Worm (Caenorhabditis elegans) whole organism, midembryonic: ENCODE data around the gene F21D5.5.
A peak's percentile ranks its signal among the peaks of the same experiment; 100 is the strongest.

Experiments
- T22C8.4 ChIP-seq: fragments of 200-800 bp; sonication (Bioruptor generic); IDR thresholded peaks from 2 replicates; pipeline ENCODE4 v1.3.6; 2022; ENCODE audit warnings: missing genetic modification characterization, missing compliant biosample characterization
- cog-1 ChIP-seq: sonication (generic microtip); optimal IDR thresholded peaks from 2 replicates; lab custom pipeline; 2016; ENCODE audit warnings: missing genetic modification characterization, missing compliant biosample characterization
- flt-1 ChIP-seq: fragments of 200-800 bp; sonication (Bioruptor generic); IDR thresholded peaks from 2 replicates; pipeline ENCODE4 v1.3.6; 2022; ENCODE audit warnings: missing genetic modification characterization, missing compliant biosample characterization
- klf-2 ChIP-seq: fragments of 200-800 bp; sonication (Bioruptor generic); conservative IDR thresholded peaks from 2 replicates; pipeline ENCODE4 v1.3.6; 2022; ENCODE audit warnings: missing genetic modification reagents, missing genetic modification characterization, missing compliant biosample characterization
- med-1 ChIP-seq: sonication (generic microtip); optimal IDR thresholded peaks from 2 replicates; lab custom pipeline; 2017; ENCODE audit warnings: missing genetic modification characterization, mild to moderate bottlenecking, missing compliant biosample characterization, antibody characterized with exemption, missing genetic modification reagents; ENCODE audit not compliant: insufficient read depth
- ref-1 ChIP-seq: fragments of 200-800 bp; sonication (Bioruptor generic); conservative IDR thresholded peaks from 2 replicates; pipeline ENCODE4 v1.3.6; 2022; ENCODE audit warnings: missing genetic modification reagents, missing genetic modification characterization, missing compliant biosample characterization
- tab-1 ChIP-seq: fragments of 200-800 bp; sonication (Bioruptor generic); IDR thresholded peaks from 2 replicates; pipeline ENCODE4 v1.3.6; 2022; ENCODE audit warnings: missing genetic modification characterization, missing compliant biosample characterization
- ztf-23 ChIP-seq: fragments of 200-800 bp; sonication (Bioruptor generic); IDR thresholded peaks from 2 replicates; pipeline ENCODE4 v1.3.6; 2022; ENCODE audit warnings: missing genetic modification reagents, missing genetic modification characterization, missing compliant biosample characterization
- ztf-29 ChIP-seq: fragments of 200-800 bp; sonication (Bioruptor generic); IDR thresholded peaks from 2 replicates; pipeline ENCODE4 v1.3.6; 2022; ENCODE audit warnings: missing genetic modification reagents, missing genetic modification characterization, missing compliant biosample characterization

The F21D5.5 gene

DNA sequence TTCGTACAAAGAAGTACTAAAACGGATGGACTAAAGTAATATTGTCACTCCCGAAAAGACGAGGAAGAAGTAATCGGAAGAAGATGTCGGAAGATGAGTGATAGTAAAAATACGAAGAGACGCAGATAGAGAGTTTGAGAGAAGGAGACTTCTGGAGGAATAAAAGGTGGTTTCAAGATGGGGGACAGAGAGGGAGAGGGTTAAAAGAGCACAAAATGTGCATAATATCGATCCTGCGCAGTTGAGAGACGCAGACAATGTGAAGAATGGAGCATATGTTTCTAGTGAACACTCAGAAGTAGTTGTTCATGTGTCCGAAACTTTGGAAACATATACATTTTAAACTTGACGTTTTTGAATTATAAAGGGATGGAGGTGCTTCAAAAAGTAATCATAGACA, 23.3 kb upstream of the F21D5.5 start:
- peak; percentile 47 for TF ChIP-seq cog-1 (tag; lab: Kevin White, UChicago)
- peak; percentile 74 for TF ChIP-seq T22C8.4
- no peak for TF ChIP-seq flt-1
- TF ChIP-seq ztf-29 (GFP tag; lab: Robert Waterston, UW), result no peak

DNA sequence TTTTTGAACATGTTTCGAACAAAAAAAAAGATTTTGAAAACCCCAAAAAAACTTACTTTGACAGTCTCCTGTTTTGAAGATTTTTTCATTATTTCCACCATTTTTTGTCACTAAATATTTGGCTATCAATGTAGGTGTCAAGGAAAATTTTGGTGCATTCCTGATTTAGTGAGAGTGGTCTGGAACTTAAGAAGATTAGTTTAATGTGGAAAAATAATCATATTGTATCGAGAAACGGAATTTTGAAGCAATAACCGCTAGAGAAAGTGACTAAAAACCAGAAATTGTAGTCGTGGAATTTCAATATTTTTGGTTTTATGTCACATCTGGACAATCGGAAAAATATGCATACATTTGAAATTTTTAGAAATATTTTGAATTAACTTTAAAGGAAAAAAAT, 22.7 kb upstream of the F21D5.5 start, which contains the start of the genes F20C5.11 and klp-11:
TSS of gene F20C5.11 (minus strand) at position 101 of the 400 bp plus-strand sequence.
TSS of gene klp-11 (minus strand) at position 171 of the 400 bp plus-strand sequence.
- TF ChIP-seq tab-1 (GFP tag; lab: Robert Waterston, UW) (no peak), ztf-29 (GFP tag; lab: Robert Waterston, UW) (no peak), klf-2 (no peak)

DNA sequence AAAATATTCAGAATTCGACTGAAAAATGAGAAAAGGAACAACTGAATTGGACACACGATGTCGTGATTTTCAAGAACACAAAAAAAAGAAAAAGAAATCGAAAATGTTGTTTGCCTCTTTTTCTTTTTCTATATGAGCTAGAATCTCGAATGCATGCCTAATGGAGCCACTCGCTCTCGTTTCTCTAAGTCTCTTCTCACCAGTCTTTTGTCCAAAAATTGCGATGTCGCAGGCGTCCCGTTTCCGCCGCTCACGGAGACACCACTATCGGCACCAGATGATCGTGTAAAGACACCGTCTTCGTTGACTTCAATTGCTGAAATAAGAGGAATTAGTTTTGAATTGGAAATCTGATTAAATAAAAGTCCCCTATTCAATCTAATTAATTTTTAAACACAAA, 19.4 kb upstream of the F21D5.5 start:
- TF ChIP-seq T22C8.4 (no peak), flt-1 (no peak), tab-1 (GFP tag; lab: Robert Waterston, UW) (no peak), ztf-29 (GFP tag; lab: Robert Waterston, UW) (no peak), med-1 (GFP tag; lab: Kevin White, UChicago) (no peak), cog-1 (tag; lab: Kevin White, UChicago) (no peak), klf-2 (no peak), ztf-23 (GFP tag; lab: Robert Waterston, UW) (no peak), ref-1 (GFP tag; lab: Robert Waterston, UW) (no peak)

DNA sequence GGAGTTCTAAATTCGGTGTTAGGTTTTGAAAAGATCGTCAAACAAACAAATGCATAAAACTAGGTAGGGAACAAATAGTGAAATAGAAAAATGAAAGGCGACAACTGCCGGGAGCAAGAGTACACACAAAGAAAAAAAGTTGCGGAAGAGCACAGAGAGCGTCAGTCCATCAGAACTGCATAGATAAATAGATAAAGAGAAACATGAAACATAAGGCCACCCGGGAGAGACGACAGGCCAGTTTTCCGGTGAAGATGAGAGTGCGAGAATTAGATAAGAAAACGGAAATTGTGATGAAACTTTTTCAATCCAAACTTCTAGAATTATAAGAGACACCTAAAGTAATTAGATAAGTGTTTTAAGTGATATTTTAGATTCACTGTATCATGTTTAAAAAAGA, 18.5 kb upstream of the F21D5.5 start:
- TF ChIP-seq flt-1 (no peak), ztf-29 (GFP tag; lab: Robert Waterston, UW) (no peak), ref-1 (GFP tag; lab: Robert Waterston, UW) (no peak), med-1 (GFP tag; lab: Kevin White, UChicago) (no peak), klf-2 (no peak), cog-1 (tag; lab: Kevin White, UChicago) (no peak), ztf-23 (GFP tag; lab: Robert Waterston, UW) (no peak), T22C8.4 (no peak), tab-1 (GFP tag; lab: Robert Waterston, UW) (no peak)

DNA sequence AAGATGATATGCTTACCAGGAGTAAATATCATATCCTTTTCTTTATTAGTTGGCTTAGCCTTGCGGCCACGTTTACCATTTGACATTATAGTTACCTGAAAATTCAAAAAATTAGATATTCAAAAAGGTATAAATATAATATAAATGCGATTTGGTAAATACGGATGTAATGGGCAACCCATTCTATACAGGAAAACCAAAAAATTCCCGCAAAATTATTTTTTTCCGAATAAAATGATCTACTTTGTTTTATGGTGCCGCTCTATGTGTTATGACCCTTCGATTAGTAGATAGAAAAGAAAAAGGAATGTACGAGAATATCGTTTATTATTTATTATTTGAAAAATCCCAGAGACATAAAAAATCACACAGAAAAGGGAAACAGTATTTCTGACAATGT, 15.5 kb upstream of the F21D5.5 start, which contains the start of gene elli-1:
TSS of gene elli-1 (minus strand) at position 101 of the 400 bp plus-strand sequence.
- no peak for TF ChIP-seq ztf-23 (GFP tag; lab: Robert Waterston, UW)
- TF ChIP-seq tab-1 (GFP tag; lab: Robert Waterston, UW), result no peak
- TF ChIP-seq cog-1 (tag; lab: Kevin White, UChicago), result no peak
- TF ChIP-seq T22C8.4, result no peak
- no peak for TF ChIP-seq ref-1 (GFP tag; lab: Robert Waterston, UW)
- TF ChIP-seq med-1 (GFP tag; lab: Kevin White, UChicago), result no peak
- no peak for TF ChIP-seq ztf-29 (GFP tag; lab: Robert Waterston, UW)
- no peak for TF ChIP-seq klf-2
- TF ChIP-seq flt-1, result no peak

DNA sequence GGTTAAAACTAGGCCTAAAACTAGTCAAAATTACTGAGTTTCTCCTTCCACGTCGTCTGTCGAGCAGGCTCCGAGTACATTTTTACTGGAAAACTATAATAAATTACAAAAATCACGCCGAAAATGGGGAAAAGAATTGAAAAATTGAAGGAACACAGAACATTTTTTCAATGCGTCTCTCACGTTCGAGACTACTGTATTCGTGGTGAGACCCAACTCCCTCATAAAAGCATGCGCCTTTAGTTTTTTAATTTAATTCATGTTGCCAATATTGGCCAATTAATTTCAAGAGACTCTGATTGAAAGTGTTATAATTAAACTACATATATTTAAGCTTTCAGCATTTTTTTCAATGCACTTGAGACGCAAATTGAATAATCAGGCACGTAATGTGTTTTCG, 15.0 kb upstream of the F21D5.5 start:
- TF ChIP-seq tab-1 (GFP tag; lab: Robert Waterston, UW), result no peak
- no peak for TF ChIP-seq T22C8.4
- no peak for TF ChIP-seq klf-2
- no peak for TF ChIP-seq flt-1
- no peak for TF ChIP-seq ztf-29 (GFP tag; lab: Robert Waterston, UW)
- no peak for TF ChIP-seq ref-1 (GFP tag; lab: Robert Waterston, UW)
- no peak for TF ChIP-seq med-1 (GFP tag; lab: Kevin White, UChicago)
- no peak for TF ChIP-seq ztf-23 (GFP tag; lab: Robert Waterston, UW)
- TF ChIP-seq cog-1 (tag; lab: Kevin White, UChicago), result no peak

DNA sequence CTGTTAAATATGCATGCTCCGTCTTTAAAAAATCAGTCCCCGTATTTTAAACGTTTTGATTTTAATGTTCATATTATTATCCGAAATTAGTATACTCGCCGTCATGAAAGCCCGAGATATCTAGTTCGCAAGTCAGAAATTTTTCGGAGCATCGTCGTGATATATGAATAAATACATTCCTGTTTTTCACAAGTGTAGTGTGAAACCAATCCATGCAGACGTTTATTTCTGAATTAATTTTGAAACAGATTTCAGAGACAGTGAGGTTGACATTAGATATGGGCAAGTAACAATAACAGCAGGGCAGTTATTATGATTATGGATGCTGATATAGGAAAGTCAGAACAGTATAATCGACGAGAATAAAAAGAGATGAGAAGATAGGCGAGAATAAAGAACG, 13.3 kb upstream of the F21D5.5 start:
- TF ChIP-seq T22C8.4, result no peak
- TF ChIP-seq ztf-29 (GFP tag; lab: Robert Waterston, UW), result no peak
- no peak for TF ChIP-seq flt-1
- no peak for TF ChIP-seq ztf-23 (GFP tag; lab: Robert Waterston, UW)
- no peak for TF ChIP-seq cog-1 (tag; lab: Kevin White, UChicago)
- no peak for TF ChIP-seq med-1 (GFP tag; lab: Kevin White, UChicago)
- no peak for TF ChIP-seq tab-1 (GFP tag; lab: Robert Waterston, UW)
- no peak for TF ChIP-seq ref-1 (GFP tag; lab: Robert Waterston, UW)
- TF ChIP-seq klf-2, result no peak

DNA sequence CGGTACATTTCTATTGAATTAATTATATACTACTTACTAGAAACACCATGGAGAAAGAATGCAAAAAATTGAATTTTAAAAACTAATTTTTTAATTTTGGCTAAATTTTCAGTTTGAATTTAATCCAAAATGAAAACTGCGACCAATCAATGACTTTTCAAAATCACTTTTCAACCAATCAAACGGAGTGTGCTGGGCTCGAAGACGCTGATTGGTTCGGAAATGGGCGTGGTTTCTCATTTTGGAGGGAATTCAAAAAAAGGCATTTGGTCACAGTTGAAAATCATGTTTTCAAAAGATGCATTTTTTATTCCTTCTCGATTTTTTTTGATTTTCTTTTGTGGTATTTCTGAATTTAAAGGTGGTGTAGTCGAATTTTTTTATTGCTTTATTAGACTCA, 9.8 kb upstream of the F21D5.5 start:
- no peak for TF ChIP-seq klf-2
- TF ChIP-seq tab-1 (GFP tag; lab: Robert Waterston, UW), result no peak
- TF ChIP-seq ref-1 (GFP tag; lab: Robert Waterston, UW), result no peak
- no peak for TF ChIP-seq T22C8.4

DNA sequence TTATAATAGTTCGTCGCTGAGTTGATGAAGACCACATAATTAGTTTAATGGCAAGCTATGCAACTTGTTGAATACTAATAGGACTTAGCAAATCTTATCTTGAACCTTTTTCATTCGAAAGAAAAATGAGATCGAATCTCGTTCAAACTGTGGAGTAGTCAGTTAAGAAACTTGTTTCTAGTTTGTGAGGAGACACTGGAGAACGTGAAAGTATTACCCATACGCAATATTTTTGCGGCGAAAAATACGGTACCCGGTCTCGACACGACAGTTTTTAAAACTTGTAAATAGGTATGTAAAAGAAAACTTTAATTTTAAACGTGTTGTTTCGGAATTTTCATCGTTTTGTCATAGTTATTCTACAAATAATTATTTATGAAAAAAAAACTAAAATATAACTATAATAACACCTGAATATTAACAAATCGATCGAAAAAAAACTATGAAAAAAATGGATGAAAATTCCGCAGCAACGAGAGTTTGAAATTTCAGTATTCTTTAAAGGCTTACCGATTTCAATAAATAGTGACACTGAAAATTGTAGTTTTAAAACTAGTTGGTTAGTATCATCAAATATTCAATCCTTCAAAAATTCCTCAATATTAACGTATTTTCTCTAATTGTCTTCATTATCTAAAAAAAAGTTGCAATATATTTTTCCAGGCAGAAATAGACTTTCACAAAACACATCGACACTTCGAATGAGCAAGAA, 6.6 kb upstream of the F21D5.5 start, which contains the start of the genes F20C5.7 and parg-1:
TSS of gene F20C5.7 (minus strand) at position 101 of the 712 bp plus-strand sequence.
TSS of gene parg-1 (plus strand) at position 662 of the 712 bp plus-strand sequence.
- TF ChIP-seq tab-1 (GFP tag; lab: Robert Waterston, UW) (no peak), flt-1 (no peak), ztf-29 (GFP tag; lab: Robert Waterston, UW) (no peak), cog-1 (tag; lab: Kevin White, UChicago) (no peak), med-1 (GFP tag; lab: Kevin White, UChicago) (no peak), T22C8.4 (no peak), klf-2 (no peak), ztf-23 (GFP tag; lab: Robert Waterston, UW) (no peak), ref-1 (GFP tag; lab: Robert Waterston, UW) (no peak)
